Worm (Caenorhabditis elegans): ENCODE data around the gene hrg-10.

DNA sequence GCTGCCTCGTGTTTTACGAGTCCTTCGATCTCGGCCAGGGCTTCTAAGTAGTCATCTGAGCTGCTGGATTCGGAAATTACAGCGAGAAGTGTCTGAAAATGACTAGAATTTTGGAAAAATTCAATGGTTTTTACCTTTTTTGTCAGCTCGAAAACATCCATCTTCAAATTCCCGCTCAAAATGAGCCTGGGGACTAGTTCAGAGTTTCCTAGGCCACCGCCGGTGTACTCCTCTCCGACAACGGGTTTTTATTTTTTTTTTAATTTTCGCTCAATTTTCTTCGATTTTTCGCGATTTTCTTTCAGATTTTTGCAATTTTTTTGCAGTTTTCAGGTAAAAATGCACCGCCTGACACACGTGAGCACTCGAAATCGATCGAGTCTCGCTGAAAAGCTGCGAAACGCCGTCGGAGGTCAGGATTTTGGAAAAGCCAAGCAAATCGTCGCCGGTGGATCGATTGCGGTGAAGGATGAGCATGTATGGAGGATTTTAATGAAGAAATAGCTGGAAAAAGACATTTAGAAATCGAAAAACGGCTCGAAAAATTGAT is 23.9 kb upstream of the hrg-10 start, which contains the start of the genes mrps-35 and sws-1:
- TF ChIP-seq ceh-48 (tag; optimal IDR thresholded peaks at IDR 0.05) = no peak
- TF ChIP-seq sox-4 (tag; optimal IDR thresholded peaks at IDR 0.05) = no peak
- peak; percentile 13 for TF ChIP-seq dmd-4 (tag; optimal IDR thresholded peaks at IDR 0.05; ENCODE audit: borderline replicate concordance)
- TF ChIP-seq gmeb-2 (tag; optimal IDR thresholded peaks at IDR 0.05) = no peak
- TF ChIP-seq hlh-15 (tag; optimal IDR thresholded peaks at IDR 0.05) = no peak
- peak; percentile 37 for TF ChIP-seq pag-3 (tag; optimal IDR thresholded peaks at IDR 0.05; ENCODE audit: borderline replicate concordance)
- TF ChIP-seq nhr-11 (tag; optimal IDR thresholded peaks at IDR 0.05) = no peak
- TF ChIP-seq ama-1 (optimal IDR thresholded peaks at IDR 0.05) = no peak
- no peak for TF ChIP-seq lin-11 (tag; optimal IDR thresholded peaks at IDR 0.05)
- peak; percentile 33 for TF ChIP-seq unc-42 (tag; optimal IDR thresholded peaks at IDR 0.05)
- no peak for TF ChIP-seq pha-4 (tag; optimal IDR thresholded peaks at IDR 0.05)

All from whole organism, late embryonic.